Worm (Caenorhabditis elegans): ENCODE data around the gene tbc-18.
A peak's percentile ranks its signal among the peaks of the same experiment; 100 is the strongest.

tbc-18 gene

DNA sequence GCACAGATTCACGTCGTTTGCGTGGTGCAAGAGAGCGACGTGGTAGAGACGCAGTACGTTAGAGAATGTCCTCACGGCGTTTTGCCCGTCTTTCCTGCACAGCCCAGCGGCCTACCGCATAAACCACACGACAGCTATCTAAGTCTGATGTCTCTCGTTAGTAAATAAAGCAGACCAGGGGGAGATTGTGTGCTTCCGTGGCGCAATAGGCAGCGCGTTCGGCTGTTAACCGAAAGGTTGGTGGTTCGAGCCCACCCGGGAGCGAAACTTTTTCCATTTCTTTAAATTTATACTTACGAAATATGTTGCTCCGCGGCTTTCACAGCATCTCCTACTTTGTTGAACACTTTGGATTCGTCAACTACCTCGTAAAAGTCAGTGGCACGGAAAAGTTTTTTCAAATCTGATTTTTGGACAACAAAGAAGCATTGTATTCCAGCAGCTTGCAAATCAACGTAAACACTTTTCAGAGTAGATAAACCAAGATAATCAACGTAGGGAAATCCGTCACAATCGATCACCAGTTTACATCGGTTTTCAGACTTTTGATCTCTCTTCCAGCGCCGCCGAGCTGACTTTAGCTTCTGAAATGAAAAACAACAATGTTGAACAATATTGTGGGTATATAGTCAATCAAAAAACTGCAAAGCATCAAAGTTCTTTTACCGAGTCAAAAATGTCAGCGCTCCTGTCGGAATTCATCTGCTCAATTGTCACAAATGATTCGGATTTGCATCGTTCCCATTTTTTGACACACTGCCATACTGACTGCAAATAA, 26.1 kb downstream of the tbc-18 start (continued):
- TF ChIP-seq mes-4 (tag; optimal IDR thresholded peaks at IDR 0.05) (peak; percentile 66), B0261.1 (tag; optimal IDR thresholded peaks at IDR 0.05) (peak; percentile 99), Y53F4B.3 (GFP tag; IDR thresholded peaks at IDR 0.05) (peak; percentile 67; the same call in 1 of the 2 replicates), nfya-2 (GFP tag; IDR thresholded peaks at IDR 0.05) (no peak), egl-18 (GFP tag; IDR thresholded peaks at IDR 0.05) (no peak), aptf-2 (GFP tag; conservative IDR thresholded peaks at IDR 0.05) (peak; percentile 82; the same call in 1 of the 2 replicates), rpc-1 (optimal IDR thresholded peaks at IDR 0.05) (peak; percentile 98), rpc-1 (tag; optimal IDR thresholded peaks at IDR 0.05) (peak; percentile 94), pbrm-1 (GFP tag; IDR thresholded peaks at IDR 0.05) (peak; percentile 93), snpc-1.1 (tag; optimal IDR thresholded peaks at IDR 0.05; ENCODE audit: insufficient read depth) (peak; percentile 17), lsy-27 (tag; optimal IDR thresholded peaks at IDR 0.05; ENCODE audit: borderline replicate concordance, insufficient read depth) (peak; percentile 12), ztf-25 (GFP tag; IDR thresholded peaks at IDR 0.05) (peak; percentile 98), cebp-1 (GFP tag; IDR thresholded peaks at IDR 0.05) (peak; percentile 86), cebp-1 (tag; optimal IDR thresholded peaks at IDR 0.05) (peak; percentile 95), ekl-4 (GFP tag; IDR thresholded peaks at IDR 0.05) (peak; percentile 90), ztf-22 (GFP tag; optimal IDR thresholded peaks at IDR 0.05) (peak; percentile 87), nfya-1 (tag; optimal IDR thresholded peaks at IDR 0.05; ENCODE audit: borderline replicate concordance, insufficient read depth) (no peak), lin-26 (GFP tag; IDR thresholded peaks at IDR 0.05) (peak; percentile 98), C17E4.6 (GFP tag; IDR thresholded peaks at IDR 0.05) (0 out of 2 replicates have a peak, but pooled peaks have one; percentile 44), sea-2 (GFP tag; IDR thresholded peaks at IDR 0.05) (peak; percentile 90), nfyb-1 (GFP tag; IDR thresholded peaks at IDR 0.05) (peak; percentile 94), nhr-80 (tag; optimal IDR thresholded peaks at IDR 0.05) (peak; percentile 77), aptf-3 (GFP tag; IDR thresholded peaks at IDR 0.05) (peak; percentile 68; the same call in 1 of the 2 replicates), pha-4 (tag; optimal IDR thresholded peaks at IDR 0.05) (no peak), fkh-3 (tag; optimal IDR thresholded peaks at IDR 0.05) (peak; percentile 88), nhr-179 (tag; optimal IDR thresholded peaks at IDR 0.05) (peak; percentile 84), him-1 (tag; optimal IDR thresholded peaks at IDR 0.05) (peak; percentile 97), nhr-90 (tag; optimal IDR thresholded peaks at IDR 0.05) (peak; percentile 94), K11D2.4 (GFP tag; IDR thresholded peaks at IDR 0.05) (peak; percentile 84), dpff-1 (tag; optimal IDR thresholded peaks at IDR 0.05) (peak; percentile 91), F23B12.7 (tag; optimal IDR thresholded peaks at IDR 0.05; ENCODE audit: insufficient read depth) (peak; percentile 86), akir-1 (GFP tag; optimal IDR thresholded peaks at IDR 0.05) (peak; percentile 33), bed-1 (GFP tag; IDR thresholded peaks at IDR 0.05) (no peak), rcor-1 (GFP tag; IDR thresholded peaks at IDR 0.05) (peak; percentile 89), sdz-38 (tag; optimal IDR thresholded peaks at IDR 0.05) (peak; percentile 68), ZK185.1 (tag; optimal IDR thresholded peaks at IDR 0.05; ENCODE audit: poor library complexity, severe bottlenecking) (peak; percentile 90), ztf-18 (tag; optimal IDR thresholded peaks at IDR 0.05) (peak; percentile 79), Y95B8A.8 (GFP tag; IDR thresholded peaks at IDR 0.05) (peak; percentile 52; the same call in 1 of the 2 replicates), B0019.2 (GFP tag; conservative IDR thresholded peaks at IDR 0.05) (0 out of 2 replicates have a peak, but pooled peaks have one; percentile 38), unc-62 (GFP tag; optimal IDR thresholded peaks at IDR 0.05) (no peak), mxl-1 (tag; optimal IDR thresholded peaks at IDR 0.05) (peak; percentile 94), tbp1 (GFP tag; optimal IDR thresholded peaks at IDR 0.05) (peak; percentile 93), lir-1 (GFP tag; conservative IDR thresholded peaks at IDR 0.05) (peak; percentile 82), T07F8.4 (tag; optimal IDR thresholded peaks at IDR 0.05) (peak; percentile 89), tbx-9 (tag; optimal IDR thresholded peaks at IDR 0.05; ENCODE audit: borderline replicate concordance) (peak; percentile 81), attf-6 (GFP tag; IDR thresholded peaks at IDR 0.05) (peak; percentile 79), xnd-1 (tag; optimal IDR thresholded peaks at IDR 0.05) (no peak)

All from whole organism, young adult.